Worm (Caenorhabditis elegans) whole organism, mixed stage, embryonic: ENCODE results near the gene gst-5.
"Not testable (repeated sequence)": the region's sequence is repeated elsewhere in the genome, so short reads cannot be mapped to it uniquely, and the experiment has no call there.

Experiments used
- M03D4.4 ChIP-seq: sonication (generic microtip); optimal IDR thresholded peaks from 2 replicates; lab custom pipeline; 2017; ENCODE audit warnings: mild to moderate bottlenecking, missing genetic modification characterization, missing compliant biosample characterization
- bed-3 ChIP-seq: fragments of 200-800 bp; sonication (Bioruptor generic); optimal IDR thresholded peaks from 3 replicates; lab custom pipeline; 2018; ENCODE audit warnings: mild to moderate bottlenecking, missing genetic modification characterization, moderate library complexity, missing compliant biosample characterization
- blmp-1 ChIP-seq: fragments of 150-350 bp; optimal IDR thresholded peaks from 2 replicates; lab custom pipeline; 2014; ENCODE audit warnings: missing biosample characterization, missing genetic modification characterization
- ceh-39 ChIP-seq: fragments of 150-350 bp; optimal IDR thresholded peaks from 2 replicates; lab custom pipeline; 2014; ENCODE audit warnings: missing biosample characterization, missing genetic modification characterization
- ceh-43 ChIP-seq: fragments of 200-800 bp; sonication (Bioruptor generic); optimal IDR thresholded peaks from 2 replicates; lab custom pipeline; 2018; ENCODE audit warnings: mild to moderate bottlenecking, missing genetic modification characterization, moderate library complexity, missing compliant biosample characterization
- ceh-83 ChIP-seq: fragments of 200-800 bp; sonication (Bioruptor generic); optimal IDR thresholded peaks from 2 replicates; lab custom pipeline; 2018; ENCODE audit warnings: mild to moderate bottlenecking, missing genetic modification characterization, missing compliant biosample characterization
- ces-1 ChIP-seq: fragments of 150-350 bp; optimal IDR thresholded peaks from 2 replicates; lab custom pipeline; 2014; ENCODE audit warnings: missing biosample characterization, missing genetic modification reagents, missing genetic modification characterization
- cnd-1 ChIP-seq: fragments of 200-800 bp; sonication (Bioruptor generic); optimal IDR thresholded peaks from 2 replicates; lab custom pipeline; 2018; ENCODE audit warnings: mild to moderate bottlenecking, missing genetic modification characterization, missing compliant biosample characterization
- drap-1 ChIP-seq: fragments of 200-800 bp; sonication (Bioruptor generic); optimal IDR thresholded peaks from 3 replicates; lab custom pipeline; 2018; ENCODE audit warnings: mild to moderate bottlenecking, missing genetic modification characterization, missing compliant biosample characterization
- elt-3 ChIP-seq: fragments of 150-350 bp; optimal IDR thresholded peaks from 2 replicates; lab custom pipeline; 2014; ENCODE audit warnings: missing biosample characterization, missing genetic modification characterization
- flh-1 ChIP-seq: fragments of 200-800 bp; sonication (Bioruptor generic); optimal IDR thresholded peaks from 2 replicates; lab custom pipeline; 2018; ENCODE audit warnings: mild to moderate bottlenecking, missing genetic modification characterization, moderate library complexity, missing compliant biosample characterization
- ham-2 ChIP-seq: fragments of 200-800 bp; sonication (Bioruptor generic); optimal IDR thresholded peaks from 2 replicates; lab custom pipeline; 2018; ENCODE audit warnings: mild to moderate bottlenecking, missing genetic modification characterization, missing compliant biosample characterization
- hlh-1 ChIP-seq: fragments of 150-350 bp; optimal IDR thresholded peaks from 2 replicates; lab custom pipeline; 2014; ENCODE audit warnings: missing biosample characterization, missing genetic modification reagents, missing genetic modification characterization
- lin-13 ChIP-seq: fragments of 150-350 bp; optimal IDR thresholded peaks from 2 replicates; lab custom pipeline; 2014; ENCODE audit warnings: missing biosample characterization, missing genetic modification characterization
- lin-32 ChIP-seq: fragments of 200-800 bp; sonication (Bioruptor generic); optimal IDR thresholded peaks from 2 replicates; lab custom pipeline; 2018; ENCODE audit warnings: mild to moderate bottlenecking, missing genetic modification characterization, missing compliant biosample characterization
- lsy-2 ChIP-seq: fragments of 150-350 bp; optimal IDR thresholded peaks from 2 replicates; lab custom pipeline; 2014; ENCODE audit warnings: missing biosample characterization, missing genetic modification characterization
- mab-5 ChIP-seq: fragments of 150-350 bp; optimal IDR thresholded peaks from 2 replicates; lab custom pipeline; 2014; ENCODE audit warnings: missing biosample characterization, missing genetic modification characterization
- mep-1 ChIP-seq: fragments of 150-350 bp; optimal IDR thresholded peaks from 2 replicates; lab custom pipeline; 2017; ENCODE audit warnings: missing biosample characterization, missing genetic modification reagents, missing genetic modification characterization, inconsistent platforms
- mls-2 ChIP-seq: sonication (generic microtip); optimal IDR thresholded peaks from 2 replicates; lab custom pipeline; 2016; ENCODE audit warnings: mild to moderate bottlenecking, missing genetic modification characterization, moderate library complexity, missing compliant biosample characterization
- nhr-12 ChIP-seq: fragments of 150-350 bp; optimal IDR thresholded peaks from 2 replicates; lab custom pipeline; 2014; ENCODE audit warnings: missing biosample characterization, missing genetic modification characterization
- nhr-2 ChIP-seq: fragments of 150-350 bp; optimal IDR thresholded peaks from 2 replicates; lab custom pipeline; 2014; ENCODE audit warnings: missing biosample characterization, missing genetic modification characterization
- nhr-76 ChIP-seq: sonication (generic microtip); optimal IDR thresholded peaks from 2 replicates; lab custom pipeline; 2017; ENCODE audit warnings: missing biosample characterization, missing genetic modification characterization
- pha-4 ChIP-seq: fragments of 150-350 bp; optimal IDR thresholded peaks from 2 replicates; lab custom pipeline; 2018; ENCODE audit warnings: missing biosample characterization, missing genetic modification reagents, missing genetic modification characterization
- sem-2 ChIP-seq: fragments of 200-800 bp; sonication (Bioruptor generic); optimal IDR thresholded peaks from 2 replicates; lab custom pipeline; 2018; ENCODE audit warnings: mild to moderate bottlenecking, missing genetic modification characterization, missing compliant biosample characterization
- snpc-4 ChIP-seq: fragments of 150-350 bp; optimal IDR thresholded peaks from 2 replicates; lab custom pipeline; 2014; ENCODE audit warnings: missing biosample characterization, missing genetic modification characterization
- sptf-1 ChIP-seq: sonication (generic microtip); optimal IDR thresholded peaks from 2 replicates; lab custom pipeline; 2017; ENCODE audit warnings: mild to moderate bottlenecking, missing genetic modification characterization, moderate library complexity, missing compliant biosample characterization
- tbx-8 ChIP-seq: fragments of 200-800 bp; sonication (Bioruptor generic); optimal IDR thresholded peaks from 2 replicates; lab custom pipeline; 2018; ENCODE audit warnings: mild to moderate bottlenecking, missing genetic modification characterization, moderate library complexity, missing compliant biosample characterization
- unc-120 ChIP-seq: sonication (generic microtip); optimal IDR thresholded peaks from 2 replicates; lab custom pipeline; 2017; ENCODE audit warnings: missing genetic modification characterization, missing compliant biosample characterization; ENCODE audit not compliant: poor library complexity, severe bottlenecking
- unc-39 ChIP-seq: fragments of 150-350 bp; optimal IDR thresholded peaks from 2 replicates; lab custom pipeline; 2014; ENCODE audit warnings: missing biosample characterization, missing genetic modification characterization
- unc-62 ChIP-seq: fragments of 150-350 bp; optimal IDR thresholded peaks from 2 replicates; lab custom pipeline; 2014; ENCODE audit warnings: missing biosample characterization, missing genetic modification reagents, missing genetic modification characterization
- zip-8 ChIP-seq: fragments of 150-350 bp; optimal IDR thresholded peaks from 2 replicates; lab custom pipeline; 2014; ENCODE audit warnings: missing biosample characterization, missing genetic modification characterization

The gst-5 gene

ce11 chrII:10950107-10950679 is at the start of gene gst-5:
TSS of gene gst-5 (plus strand) at chrII:10950352.
- TF ChIP-seq sem-2 = no peak
- TF ChIP-seq nhr-76 (tag; lab: Kevin White, UChicago) = no peak
- no peak for TF ChIP-seq ceh-39 (tag; lab: Kevin White, UChicago)
- no peak for TF ChIP-seq lin-32 (GFP tag; lab: Kevin White, UChicago)
- peak; percentile 6 for TF ChIP-seq blmp-1 (tag; lab: Kevin White, UChicago)

- TF ChIP-seq elt-3 (tag; lab: Kevin White, UChicago) (no peak), ceh-43 (GFP tag; lab: Kevin White, UChicago) (no peak), drap-1 (GFP tag; lab: Kevin White, UChicago) (no peak), mab-5 (tag; lab: Kevin White, UChicago) (no peak), ces-1 (GFP tag; lab: Kevin White, UChicago) (no peak), unc-120 (tag; lab: Kevin White, UChicago) (no peak), zip-8 (tag; lab: Kevin White, UChicago) (no peak), hlh-1 (tag; lab: Kevin White, UChicago) (no peak), ceh-39 (tag; lab: Kevin White, UChicago) (no peak), lin-13 (tag; lab: Kevin White, UChicago) (no peak), pha-4 (no peak), M03D4.4 (no peak), mep-1 (tag; lab: Kevin White, UChicago) (no peak), snpc-4 (tag; lab: Kevin White, UChicago) (no peak), ham-2 (no peak), tbx-8 (no peak), blmp-1 (tag; lab: Kevin White, UChicago) (no peak), flh-1 (GFP tag; lab: Kevin White, UChicago) (no peak)
Observed at ce11 chrII:10902104-10902503, 48.0 kb upstream of the gst-5 start, which contains the start of gene gly-1. TSS of gene gly-1 (minus strand) at chrII:10902204.

ce11 chrII:10904379-10904778 is 45.8 kb upstream of the gst-5 start, which contains the start of gene sra-12:
TSS of gene sra-12 (minus strand) at chrII:10904479.
- not testable (repeated sequence) for TF ChIP-seq tbx-8; ceh-39 (tag; lab: Kevin White, UChicago); ces-1 (GFP tag; lab: Kevin White, UChicago)
- TF ChIP-seq, all 35 proteins: peak for 0; not testable (repeated sequence) for 35

ce11 chrII:10910219-10910618 is 39.9 kb upstream of the gst-5 start, which contains the start of gene sra-11:
TSS of gene sra-11 (minus strand) at chrII:10910319.
- no peak for TF ChIP-seq mep-1 (tag; lab: Kevin White, UChicago)
- no peak for TF ChIP-seq unc-62 (GFP tag; lab: Kevin White, UChicago)
- no peak for TF ChIP-seq bed-3 (GFP tag; lab: Kevin White, UChicago)
- TF ChIP-seq flh-1 (GFP tag; lab: Kevin White, UChicago) = no peak
- TF ChIP-seq lsy-2 (tag; lab: Kevin White, UChicago) = no peak
- no peak for TF ChIP-seq lin-13 (tag; lab: Kevin White, UChicago)
- no peak for TF ChIP-seq nhr-12 (tag; lab: Kevin White, UChicago)

ce11 chrII:10912995-10913394 is 37.2 kb upstream of the gst-5 start:
- TF ChIP-seq unc-39 (tag; lab: Kevin White, UChicago) (no peak), zip-8 (tag; lab: Kevin White, UChicago) (no peak), nhr-2 (no peak)
- TF ChIP-seq, all 35 proteins: peak for 0

ce11 chrII:10914366-10914765 is 35.8 kb upstream of the gst-5 start, which contains the start of gene F44F4.15:
TSS of gene F44F4.15 (plus strand) at chrII:10914666.
- TF ChIP-seq sptf-1 (tag; lab: Kevin White, UChicago) = no peak
- TF ChIP-seq bed-3 (GFP tag; lab: Kevin White, UChicago) = no peak
- no peak for TF ChIP-seq mls-2 (tag; lab: Kevin White, UChicago)
- no peak for TF ChIP-seq ceh-83 (GFP tag; lab: Kevin White, UChicago)
- no peak for TF ChIP-seq mab-5 (tag; lab: Kevin White, UChicago)
- TF ChIP-seq zip-8 (tag; lab: Kevin White, UChicago) = no peak
- no peak for TF ChIP-seq blmp-1 (tag; lab: Kevin White, UChicago)
- TF ChIP-seq ham-2 = no peak
- no peak for TF ChIP-seq nhr-76 (tag; lab: Kevin White, UChicago)
- TF ChIP-seq nhr-12 (tag; lab: Kevin White, UChicago) = no peak
- no peak for TF ChIP-seq ces-1 (GFP tag; lab: Kevin White, UChicago)
- no peak for TF ChIP-seq cnd-1 (tag; lab: Kevin White, UChicago)
- no peak for TF ChIP-seq unc-120 (tag; lab: Kevin White, UChicago)
- TF ChIP-seq, all 35 proteins: peak for 0
